Fruit fly (Drosophila melanogaster) whole organism, prepupa: ENCODE data around the gene CG6569.
A peak's percentile ranks its signal among the peaks of the same experiment; 100 is the strongest.

Experiments used
- CG10631 ChIP-seq: fragments of 200-800 bp; sonication (Bioruptor generic); optimal IDR thresholded peaks from 2 replicates; lab custom pipeline; 2016; ENCODE audit warnings: missing biosample characterization, missing genetic modification characterization
- CG10669 ChIP-seq: fragments of 200-800 bp; sonication (Bioruptor generic); optimal IDR thresholded peaks from 3 replicates; lab custom pipeline; 2018; ENCODE audit warnings: missing biosample characterization, mild to moderate bottlenecking, missing genetic modification characterization, moderate library complexity
- CG11762 ChIP-seq: fragments of 200-800 bp; sonication (Bioruptor generic); optimal IDR thresholded peaks from 3 replicates; lab custom pipeline; 2016; ENCODE audit warnings: missing biosample characterization, missing genetic modification characterization; ENCODE audit not compliant: insufficient read depth
- CG15336 ChIP-seq: fragments of 200-800 bp; sonication (Bioruptor generic); IDR thresholded peaks from 2 replicates; pipeline ENCODE4 v1.3.6; 2022; ENCODE audit warnings: missing biosample characterization, missing genetic modification characterization
- CG1621 ChIP-seq: fragments of 200-800 bp; sonication (Bioruptor generic); optimal IDR thresholded peaks from 3 replicates; lab custom pipeline; 2018; ENCODE audit warnings: missing biosample characterization, mild to moderate bottlenecking, missing genetic modification characterization
- CG16779 ChIP-seq: fragments of 200-800 bp; sonication (Bioruptor generic); optimal IDR thresholded peaks from 3 replicates; lab custom pipeline; 2017; ENCODE audit warnings: missing biosample characterization, mild to moderate bottlenecking, missing genetic modification characterization
- CG31627 ChIP-seq: fragments of 200-800 bp; sonication (Bioruptor generic); optimal IDR thresholded peaks from 3 replicates; lab custom pipeline; 2016; ENCODE audit warnings: missing biosample characterization, missing genetic modification characterization
- CG32006 ChIP-seq: fragments of 200-800 bp; sonication (Bioruptor generic); optimal IDR thresholded peaks from 3 replicates; lab custom pipeline; 2017; ENCODE audit warnings: missing biosample characterization, mild to moderate bottlenecking, missing genetic modification characterization
- CG34406 ChIP-seq: fragments of 200-800 bp; sonication (Bioruptor generic); optimal IDR thresholded peaks from 3 replicates; lab custom pipeline; 2016; ENCODE audit warnings: missing biosample characterization, missing genetic modification characterization
- CG4318 ChIP-seq: fragments of 200-800 bp; sonication (Bioruptor generic); optimal IDR thresholded peaks from 3 replicates; lab custom pipeline; 2017; ENCODE audit warnings: missing biosample characterization, mild to moderate bottlenecking, missing genetic modification characterization
- CG6276 ChIP-seq: fragments of 200-800 bp; sonication (Bioruptor generic); optimal IDR thresholded peaks from 2 replicates; lab custom pipeline; 2017; ENCODE audit warnings: missing biosample characterization, mild to moderate bottlenecking, missing genetic modification characterization
- CG6792 ChIP-seq: fragments of 200-800 bp; sonication (Bioruptor generic); optimal IDR thresholded peaks from 3 replicates; lab custom pipeline; 2016; ENCODE audit warnings: missing biosample characterization, missing genetic modification characterization
- CG6854 ChIP-seq: fragments of 200-800 bp; sonication (Bioruptor generic); optimal IDR thresholded peaks from 2 replicates; lab custom pipeline; 2017; ENCODE audit warnings: missing biosample characterization, mild to moderate bottlenecking, missing genetic modification characterization
- CG8119 ChIP-seq: fragments of 200-800 bp; sonication (Bioruptor generic); IDR thresholded peaks from 3 replicates; pipeline ENCODE4 v1.3.6; 2022; ENCODE audit warnings: missing biosample characterization, missing genetic modification characterization
- CG8632 ChIP-seq: fragments of 200-800 bp; sonication (Bioruptor generic); optimal IDR thresholded peaks from 3 replicates; lab custom pipeline; 2016; ENCODE audit warnings: missing biosample characterization, missing genetic modification characterization
- CG9139 ChIP-seq: fragments of 200-800 bp; sonication (Bioruptor generic); optimal IDR thresholded peaks from 3 replicates; lab custom pipeline; 2017; ENCODE audit warnings: missing biosample characterization, mild to moderate bottlenecking, missing genetic modification characterization
- Eip75B ChIP-seq: fragments of 200-800 bp; sonication (Bioruptor generic); optimal IDR thresholded peaks from 3 replicates; lab custom pipeline; 2016; ENCODE audit warnings: missing biosample characterization, missing genetic modification characterization
- Eip78C ChIP-seq: fragments of 200-800 bp; sonication (Bioruptor generic); peaks from one replicate; lab custom pipeline; 2016; ENCODE audit warnings: missing biosample characterization, missing genetic modification characterization
- Ets21C ChIP-seq: fragments of 200-800 bp; sonication (Bioruptor generic); optimal IDR thresholded peaks from 3 replicates; lab custom pipeline; 2016; ENCODE audit warnings: missing biosample characterization, missing genetic modification characterization
- Ets96B ChIP-seq: fragments of 200-800 bp; optimal IDR thresholded peaks from 2 replicates; lab custom pipeline; 2019; ENCODE audit warnings: missing biosample characterization, mild to moderate bottlenecking, missing genetic modification characterization, moderate library complexity
- Gug ChIP-seq: fragments of 200-800 bp; sonication (Bioruptor generic); IDR thresholded peaks from 2 replicates; pipeline ENCODE4 v1.3.6; 2022; ENCODE audit warnings: missing biosample characterization, missing genetic modification characterization
- Hr39 ChIP-seq: fragments of 200-800 bp; sonication (Bioruptor generic); optimal IDR thresholded peaks from 2 replicates; lab custom pipeline; 2016; ENCODE audit warnings: missing biosample characterization, missing genetic modification characterization
- Hr4 ChIP-seq: fragments of 200-800 bp; sonication (Bioruptor generic); optimal IDR thresholded peaks from 3 replicates; lab custom pipeline; 2016; ENCODE audit warnings: missing biosample characterization, missing genetic modification characterization
- Lpt ChIP-seq: fragments of 200-800 bp; sonication (Bioruptor generic); optimal IDR thresholded peaks from 3 replicates; lab custom pipeline; 2016; ENCODE audit warnings: missing biosample characterization, missing genetic modification characterization
- OdsH ChIP-seq: fragments of 200-800 bp; sonication (Bioruptor generic); optimal IDR thresholded peaks from 3 replicates; lab custom pipeline; 2016; ENCODE audit warnings: missing biosample characterization, missing genetic modification characterization
- Smox ChIP-seq: fragments of 200-800 bp; sonication (Bioruptor generic); optimal IDR thresholded peaks from 3 replicates; lab custom pipeline; 2016; ENCODE audit warnings: missing biosample characterization, missing genetic modification characterization
- Sox102F ChIP-seq: fragments of 200-800 bp; sonication (Bioruptor generic); optimal IDR thresholded peaks from 2 replicates; lab custom pipeline; 2016; ENCODE audit warnings: missing biosample characterization, mild to moderate bottlenecking, missing genetic modification characterization
- Sox14 ChIP-seq: fragments of 200-800 bp; sonication (Bioruptor generic); optimal IDR thresholded peaks from 3 replicates; lab custom pipeline; 2016; ENCODE audit warnings: missing biosample characterization, missing genetic modification characterization
- Sox15 ChIP-seq: fragments of 200-800 bp; sonication (Bioruptor generic); optimal IDR thresholded peaks from 3 replicates; lab custom pipeline; 2016; ENCODE audit warnings: missing biosample characterization, missing genetic modification characterization
- acj6 ChIP-seq: fragments of 200-800 bp; sonication (Bioruptor generic); optimal IDR thresholded peaks from 3 replicates; lab custom pipeline; 2016; ENCODE audit warnings: missing biosample characterization, missing genetic modification characterization
- cyc ChIP-seq: fragments of 200-800 bp; sonication (Bioruptor generic); optimal IDR thresholded peaks from 3 replicates; lab custom pipeline; 2016; ENCODE audit warnings: missing biosample characterization, missing genetic modification characterization
- dac ChIP-seq: fragments of 200-800 bp; sonication (Bioruptor generic); optimal IDR thresholded peaks from 2 replicates; lab custom pipeline; 2017; ENCODE audit warnings: missing biosample characterization, mild to moderate bottlenecking, missing genetic modification characterization
- dsx ChIP-seq: fragments of 200-800 bp; optimal IDR thresholded peaks from 3 replicates; lab custom pipeline; 2019; ENCODE audit warnings: missing biosample characterization, mild to moderate bottlenecking, missing genetic modification characterization, moderate library complexity; ENCODE audit not compliant: poor library complexity, severe bottlenecking
- esn ChIP-seq: fragments of 200-800 bp; sonication (Bioruptor generic); optimal IDR thresholded peaks from 2 replicates; lab custom pipeline; 2016; ENCODE audit warnings: missing biosample characterization, mild to moderate bottlenecking, missing genetic modification characterization, moderate library complexity
- fd85E ChIP-seq: fragments of 200-800 bp; sonication (Bioruptor generic); optimal IDR thresholded peaks from 3 replicates; lab custom pipeline; 2016; ENCODE audit warnings: missing biosample characterization, missing genetic modification characterization
- fkh ChIP-seq: fragments of 200-800 bp; sonication (Bioruptor generic); optimal IDR thresholded peaks from 3 replicates; lab custom pipeline; 2017; ENCODE audit warnings: missing biosample characterization, mild to moderate bottlenecking, missing genetic modification characterization, moderate library complexity
- net ChIP-seq: fragments of 200-800 bp; sonication (Bioruptor generic); optimal IDR thresholded peaks from 3 replicates; lab custom pipeline; 2016; ENCODE audit warnings: missing biosample characterization, missing genetic modification characterization
- pdm3 ChIP-seq: fragments of 200-800 bp; sonication (Bioruptor generic); optimal IDR thresholded peaks from 3 replicates; lab custom pipeline; 2016; ENCODE audit warnings: missing biosample characterization, missing genetic modification characterization
- salr ChIP-seq, 2 experiments: fragments of 200-800 bp; sonication (Bioruptor generic); optimal IDR thresholded peaks; 3 replicates each; lab custom pipeline; 2016 to 2018; ENCODE audit warnings: missing biosample characterization in 2 of 2, missing genetic modification characterization in 2 of 2, mild to moderate bottlenecking in 1 of 2
- spab ChIP-seq: fragments of 200-800 bp; sonication (Bioruptor generic); optimal IDR thresholded peaks from 2 replicates; lab custom pipeline; 2017; ENCODE audit warnings: missing biosample characterization, mild to moderate bottlenecking, missing genetic modification characterization, missing genetic modification reagents
- ss ChIP-seq, 2 experiments: fragments of 200-800 bp; sonication (Bioruptor generic); optimal IDR thresholded peaks; 2 replicates in 1 of 2; 3 replicates in 1 of 2; lab custom pipeline; 2017 to 2018; ENCODE audit warnings: mild to moderate bottlenecking in 2 of 2, missing biosample characterization in 2 of 2, missing genetic modification characterization in 2 of 2, moderate library complexity in 1 of 2
- svp ChIP-seq: fragments of 200-800 bp; sonication (Bioruptor generic); peaks from one replicate; lab custom pipeline; 2016; ENCODE audit warnings: missing biosample characterization, missing genetic modification characterization
- topi ChIP-seq: fragments of 200-800 bp; sonication (Bioruptor generic); optimal IDR thresholded peaks from 3 replicates; lab custom pipeline; 2016; ENCODE audit warnings: missing biosample characterization, missing genetic modification characterization
- vri ChIP-seq: fragments of 200-800 bp; sonication (Bioruptor generic); optimal IDR thresholded peaks from 3 replicates; lab custom pipeline; 2016; ENCODE audit warnings: missing biosample characterization, mild to moderate bottlenecking, missing genetic modification characterization

CG6569 gene

dm6 chr3R:21905615-21906014, 37.9 kb upstream of the CG6569 start (continued):
- TF ChIP-seq CG8632 (GFP tag; lab: Kevin White, UChicago) (peak; percentile 72), cyc (GFP tag; lab: Kevin White, UChicago) (peak; percentile 60), Smox (peak; percentile 65), CG15336 (GFP tag; lab: Robert Waterston, UW) (peak; percentile 92), spab (GFP tag; lab: Kevin White, UChicago) (peak; percentile 89), CG32006 (GFP tag; lab: Kevin White, UChicago) (peak; percentile 95), ss (GFP tag; optimal IDR thresholded peaks at IDR 0.05; lab: Kevin White, UChicago) (peak; percentile 73 to 89), Ets96B (tag; lab: Kevin White, UChicago) (peak; percentile 91), acj6 (peak; percentile 85), CG6276 (peak; percentile 82), CG4318 (GFP tag; lab: Kevin White, UChicago) (peak; percentile 87), CG6854 (GFP tag; lab: Kevin White, UChicago) (peak; percentile 67), Gug (GFP tag; lab: Robert Waterston, UW) (peak; percentile 88)

DNA sequence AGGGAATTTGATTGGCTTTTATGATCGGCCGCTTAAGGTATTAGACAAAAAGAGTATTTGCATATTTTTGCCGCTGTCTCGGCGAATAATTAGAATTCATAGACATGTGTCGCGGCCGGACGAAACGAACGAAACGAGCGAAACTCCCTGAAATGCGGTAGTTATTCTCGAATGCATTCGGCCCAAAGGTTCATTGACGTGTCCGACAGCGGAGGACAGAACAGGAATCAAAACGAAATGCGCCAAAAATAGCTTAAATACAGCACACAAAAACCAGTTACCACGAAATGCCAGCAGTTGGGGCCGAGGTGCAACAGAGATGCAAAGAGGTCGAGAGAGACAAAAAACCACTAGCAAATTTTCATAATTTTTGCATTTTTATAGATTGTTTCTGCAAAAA, 36.6 kb upstream of the CG6569 start:
- no peak for TF ChIP-seq cyc (GFP tag; lab: Kevin White, UChicago)
- TF ChIP-seq CG31627 (GFP tag; lab: Kevin White, UChicago), result peak; percentile 15
- TF ChIP-seq esn (GFP tag; lab: Kevin White, UChicago), result peak; percentile 19
- TF ChIP-seq Hr39 (GFP tag; lab: Kevin White, UChicago), result peak; percentile 3
- no peak for TF ChIP-seq Ets96B (tag; lab: Kevin White, UChicago)
- peak; percentile 2 for TF ChIP-seq CG10669
- peak; percentile 24 for TF ChIP-seq CG1621 (tag; lab: Kevin White, UChicago)
- peak in 1 of 2 experiments; percentile 24 for TF ChIP-seq ss (GFP tag; optimal IDR thresholded peaks at IDR 0.05; lab: Kevin White, UChicago)
- TF ChIP-seq, all 60 proteins: peak for 6

DNA sequence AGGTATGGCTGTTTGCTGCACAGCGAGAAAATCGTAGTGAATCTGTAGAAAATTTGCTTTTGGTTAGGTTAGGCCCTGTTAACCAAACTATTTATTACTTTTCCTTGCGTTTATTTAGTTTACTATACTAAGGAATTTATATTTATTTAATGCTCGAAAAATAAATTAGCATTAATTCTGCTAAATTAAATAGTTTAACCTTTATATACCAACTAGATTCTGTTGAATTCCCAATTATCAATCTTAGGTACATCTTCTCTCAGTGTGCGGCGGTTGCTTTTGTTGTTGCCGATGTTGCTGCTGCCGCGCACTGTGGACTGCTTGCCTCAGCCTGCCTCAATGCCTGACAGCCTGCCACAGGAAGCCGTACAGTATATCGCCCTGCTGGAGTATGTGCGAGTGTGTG, 31.5 kb upstream of the CG6569 start:
- TF ChIP-seq pdm3 (GFP tag; lab: Kevin White, UChicago) (peak; percentile 52), esn (GFP tag; lab: Kevin White, UChicago) (peak; percentile 71), CG6792 (GFP tag; lab: Kevin White, UChicago) (peak; percentile 60), CG16779 (tag; lab: Kevin White, UChicago) (peak; percentile 51), Ets96B (tag; lab: Kevin White, UChicago) (peak; percentile 76), Ets21C (GFP tag; lab: Kevin White, UChicago) (no peak), CG11762 (GFP tag; lab: Kevin White, UChicago) (peak; percentile 51), CG31627 (GFP tag; lab: Kevin White, UChicago) (peak; percentile 41), Gug (GFP tag; lab: Robert Waterston, UW) (peak; percentile 60), Sox15 (GFP tag; lab: Kevin White, UChicago) (no peak), svp (GFP tag; lab: Kevin White, UChicago) (peak; percentile 76), CG9139 (GFP tag; lab: Kevin White, UChicago) (peak; percentile 31), CG8632 (GFP tag; lab: Kevin White, UChicago) (peak; percentile 43), Eip78C (GFP tag; lab: Kevin White, UChicago) (peak; percentile 92), cyc (GFP tag; lab: Kevin White, UChicago) (peak; percentile 60), CG32006 (GFP tag; lab: Kevin White, UChicago) (peak; percentile 69), Hr39 (GFP tag; lab: Kevin White, UChicago) (peak; percentile 44), Eip75B (GFP tag; lab: Kevin White, UChicago) (peak; percentile 73), Sox14 (peak; percentile 59), CG8119 (GFP tag; lab: Robert Waterston, UW) (peak; percentile 69; the same call in 2 of the 3 replicates), CG15336 (GFP tag; lab: Robert Waterston, UW) (peak; percentile 61), fkh (GFP tag; lab: Kevin White, UChicago) (no peak), CG34406 (GFP tag; lab: Kevin White, UChicago) (peak; percentile 40), dsx (peak; percentile 80), CG6276 (peak; percentile 54), CG6854 (GFP tag; lab: Kevin White, UChicago) (peak; percentile 17), Lpt (peak; percentile 50), OdsH (GFP tag; lab: Kevin White, UChicago) (peak; percentile 68), Sox102F (peak; percentile 37), topi (GFP tag; lab: Kevin White, UChicago) (peak; percentile 70), Hr4 (peak; percentile 54), salr (GFP tag; optimal IDR thresholded peaks at IDR 0.05; lab: Kevin White, UChicago) (peak in 1 of 2 experiments; percentile 54), ss (GFP tag; optimal IDR thresholded peaks at IDR 0.05; lab: Kevin White, UChicago) (peak; percentile 66 to 74), net (GFP tag; lab: Kevin White, UChicago) (peak; percentile 50), fd85E (no peak), dac (GFP tag; lab: Kevin White, UChicago) (peak; percentile 12), vri (no peak), CG10631 (GFP tag; lab: Kevin White, UChicago) (peak; percentile 71), CG4318 (GFP tag; lab: Kevin White, UChicago) (peak; percentile 43)
